Worm (Caenorhabditis elegans) whole organism, late embryonic: Measurements from ENCODE around the gene H40L08.7.

Experiments used
- C08G9.2 ChIP-seq: sonication (generic microtip); optimal IDR thresholded peaks from 2 replicates; lab custom pipeline; 2016; ENCODE audit warnings: mild to moderate bottlenecking, missing genetic modification characterization, moderate library complexity, missing compliant biosample characterization
- T23F11.4 ChIP-seq: fragments of 200-800 bp; sonication (Bioruptor generic); optimal IDR thresholded peaks from 2 replicates; lab custom pipeline; 2018; ENCODE audit warnings: mild to moderate bottlenecking, missing genetic modification characterization, missing compliant biosample characterization
- ahr-1 ChIP-seq: sonication (generic microtip); optimal IDR thresholded peaks from 2 replicates; lab custom pipeline; 2016; ENCODE audit warnings: missing genetic modification characterization, missing compliant biosample characterization
- ama-1 ChIP-seq: fragments of 150-350 bp; optimal IDR thresholded peaks from 2 replicates; lab custom pipeline; 2014
- ceh-14 ChIP-seq: sonication (generic microtip); optimal IDR thresholded peaks from 2 replicates; lab custom pipeline; 2016; ENCODE audit warnings: missing genotype, missing genetic modification characterization, missing compliant biosample characterization
- ceh-18 ChIP-seq: sonication (generic microtip); optimal IDR thresholded peaks from 2 replicates; lab custom pipeline; 2016; ENCODE audit warnings: missing genetic modification characterization, missing compliant biosample characterization
- ceh-19 ChIP-seq: fragments of 200-800 bp; sonication (Bioruptor generic); optimal IDR thresholded peaks from 2 replicates; lab custom pipeline; 2018; ENCODE audit warnings: mild to moderate bottlenecking, missing genetic modification characterization, missing compliant biosample characterization
- ceh-30 ChIP-seq: fragments of 150-350 bp; optimal IDR thresholded peaks from 2 replicates; lab custom pipeline; 2014; ENCODE audit warnings: missing biosample characterization, missing genetic modification characterization
- ceh-31 ChIP-seq: sonication (generic microtip); optimal IDR thresholded peaks from 2 replicates; lab custom pipeline; 2016; ENCODE audit warnings: missing genetic modification characterization, missing compliant biosample characterization
- ceh-34 ChIP-seq: sonication (generic microtip); optimal IDR thresholded peaks from 2 replicates; lab custom pipeline; 2016; ENCODE audit warnings: mild to moderate bottlenecking, missing genetic modification characterization, missing compliant biosample characterization
- ceh-45 ChIP-seq: fragments of 200-800 bp; sonication (Bioruptor generic); IDR thresholded peaks from 2 replicates; pipeline ENCODE4 v1.3.6; 2022; ENCODE audit warnings: missing genetic modification reagents, missing genetic modification characterization, missing compliant biosample characterization
- ceh-48 ChIP-seq: sonication (generic microtip); optimal IDR thresholded peaks from 2 replicates; lab custom pipeline; 2016; ENCODE audit warnings: missing genetic modification characterization, inconsistent platforms, missing compliant biosample characterization
- ceh-6 ChIP-seq: fragments of 200-800 bp; sonication (Bioruptor generic); optimal IDR thresholded peaks from 2 replicates; lab custom pipeline; 2018; ENCODE audit warnings: mild to moderate bottlenecking, missing genetic modification characterization, missing compliant biosample characterization
- dmd-4 ChIP-seq: sonication (generic microtip); optimal IDR thresholded peaks from 2 replicates; lab custom pipeline; 2016; ENCODE audit warnings: borderline replicate concordance, missing genetic modification characterization, missing compliant biosample characterization
- elt-2 ChIP-seq: sonication (generic microtip); optimal IDR thresholded peaks from 2 replicates; lab custom pipeline; 2016; ENCODE audit warnings: missing genetic modification reagents, missing genetic modification characterization, missing compliant biosample characterization
- elt-4 ChIP-seq: sonication (generic microtip); optimal IDR thresholded peaks from 2 replicates; lab custom pipeline; 2016; ENCODE audit warnings: missing genetic modification characterization, missing compliant biosample characterization
- eyg-1 ChIP-seq: sonication (generic microtip); optimal IDR thresholded peaks from 2 replicates; lab custom pipeline; 2016; ENCODE audit warnings: missing genotype, missing genetic modification characterization, missing compliant biosample characterization
- fax-1 ChIP-seq: sonication (generic microtip); optimal IDR thresholded peaks from 2 replicates; lab custom pipeline; 2016; ENCODE audit warnings: missing genotype, missing genetic modification characterization, missing compliant biosample characterization
- gmeb-2 ChIP-seq: sonication (generic microtip); optimal IDR thresholded peaks from 2 replicates; lab custom pipeline; 2016; ENCODE audit warnings: missing genetic modification characterization, inconsistent platforms, missing compliant biosample characterization
- hlh-15 ChIP-seq: sonication (generic microtip); optimal IDR thresholded peaks from 2 replicates; lab custom pipeline; 2016; ENCODE audit warnings: missing genetic modification characterization, missing compliant biosample characterization
- hlh-30 ChIP-seq: sonication (generic microtip); optimal IDR thresholded peaks from 2 replicates; lab custom pipeline; 2017; ENCODE audit warnings: antibody characterized with exemption, missing genetic modification characterization, missing compliant biosample characterization; ENCODE audit not compliant: insufficient read depth
- hlh-6 ChIP-seq: sonication (generic microtip); optimal IDR thresholded peaks from 2 replicates; lab custom pipeline; 2016; ENCODE audit warnings: missing genotype, missing genetic modification characterization, missing compliant biosample characterization
- hlh-8 ChIP-seq: sonication (generic microtip); optimal IDR thresholded peaks from 2 replicates; lab custom pipeline; 2016; ENCODE audit warnings: missing genotype, missing genetic modification characterization, missing compliant biosample characterization
- madf-2 ChIP-seq: sonication (generic microtip); optimal IDR thresholded peaks from 2 replicates; lab custom pipeline; 2017; ENCODE audit warnings: missing genetic modification characterization, missing compliant biosample characterization
- nfya-1 ChIP-seq: sonication (generic microtip); optimal IDR thresholded peaks from 2 replicates; lab custom pipeline; 2017; ENCODE audit warnings: missing genetic modification characterization, mild to moderate bottlenecking, missing compliant biosample characterization, antibody characterized with exemption, moderate library complexity
- nhr-11 ChIP-seq: fragments of 150-350 bp; optimal IDR thresholded peaks from 2 replicates; lab custom pipeline; 2014; ENCODE audit warnings: missing biosample characterization, missing genetic modification characterization
- nhr-232 ChIP-seq: sonication (generic microtip); optimal IDR thresholded peaks from 2 replicates; lab custom pipeline; 2016; ENCODE audit warnings: missing genetic modification characterization, missing compliant biosample characterization
- odd-2 ChIP-seq: sonication (generic microtip); optimal IDR thresholded peaks from 2 replicates; lab custom pipeline; 2017; ENCODE audit warnings: antibody characterized with exemption, mild to moderate bottlenecking, missing genetic modification characterization, missing compliant biosample characterization
- pag-3 ChIP-seq: sonication (generic microtip); optimal IDR thresholded peaks from 2 replicates; lab custom pipeline; 2016; ENCODE audit warnings: missing compliant biosample characterization, missing genetic modification characterization, borderline replicate concordance
- pat-9 ChIP-seq: fragments of 200-800 bp; sonication (Bioruptor generic); optimal IDR thresholded peaks from 2 replicates; lab custom pipeline; 2018; ENCODE audit warnings: mild to moderate bottlenecking, missing genetic modification characterization, moderate library complexity, missing compliant biosample characterization
- pha-2 ChIP-seq: sonication (generic microtip); optimal IDR thresholded peaks from 2 replicates; lab custom pipeline; 2017; ENCODE audit warnings: mild to moderate bottlenecking, missing genetic modification characterization, missing compliant biosample characterization
- pha-4 ChIP-seq: fragments of 150-350 bp; optimal IDR thresholded peaks from 2 replicates; lab custom pipeline; 2018; ENCODE audit warnings: missing biosample characterization, missing genetic modification reagents, missing genetic modification characterization
- pqm-1 ChIP-seq: sonication (generic microtip); optimal IDR thresholded peaks from 2 replicates; lab custom pipeline; 2016; ENCODE audit warnings: missing genetic modification characterization, missing compliant biosample characterization
- pros-1 ChIP-seq: fragments of 150-350 bp; optimal IDR thresholded peaks from 2 replicates; lab custom pipeline; 2014; ENCODE audit warnings: missing biosample characterization, missing genetic modification reagents, missing genetic modification characterization
- ref-2 ChIP-seq: sonication (generic microtip); optimal IDR thresholded peaks from 2 replicates; lab custom pipeline; 2016; ENCODE audit warnings: missing genetic modification characterization, missing compliant biosample characterization
- rnt-1 ChIP-seq: sonication (generic microtip); optimal IDR thresholded peaks from 2 replicates; lab custom pipeline; 2016; ENCODE audit warnings: missing genetic modification characterization, missing compliant biosample characterization
- sdc-2 ChIP-seq: sonication (generic microtip); optimal IDR thresholded peaks from 2 replicates; lab custom pipeline; 2016; ENCODE audit warnings: missing genotype, missing genetic modification characterization, missing compliant biosample characterization
- tbx-2 ChIP-seq: sonication (generic microtip); optimal IDR thresholded peaks from 2 replicates; lab custom pipeline; 2016; ENCODE audit warnings: missing genetic modification characterization, missing compliant biosample characterization
- tbx-7 ChIP-seq: sonication (generic microtip); optimal IDR thresholded peaks from 2 replicates; lab custom pipeline; 2016; ENCODE audit warnings: missing genotype, missing genetic modification characterization, missing compliant biosample characterization
- unc-3 ChIP-seq, 2 experiments: fragments of 200-800 bp in 1 of 2; sonication (Bioruptor generic) in 1 of 2; sonication (generic microtip) in 1 of 2; conservative IDR thresholded peaks in 1 of 2; optimal IDR thresholded peaks in 1 of 2; 2 replicates each; pipeline versions ENCODE4 v1.3.6 to Lab custom; 2016 to 2022; ENCODE audit warnings: missing compliant biosample characterization in 2 of 2, missing genetic modification characterization in 2 of 2, missing genetic modification reagents in 1 of 2
- unc-42 ChIP-seq: sonication (generic microtip); optimal IDR thresholded peaks from 2 replicates; lab custom pipeline; 2016; ENCODE audit warnings: missing genotype, missing genetic modification characterization, missing compliant biosample characterization
- unc-86 ChIP-seq: sonication (generic microtip); optimal IDR thresholded peaks from 2 replicates; lab custom pipeline; 2016; ENCODE audit warnings: missing genetic modification characterization, missing compliant biosample characterization
- zip-5 ChIP-seq: sonication (generic microtip); optimal IDR thresholded peaks from 2 replicates; lab custom pipeline; 2016; ENCODE audit warnings: missing genetic modification characterization, missing compliant biosample characterization
- ztf-16 ChIP-seq: sonication (generic microtip); optimal IDR thresholded peaks from 2 replicates; lab custom pipeline; 2017; ENCODE audit warnings: missing genetic modification characterization, missing compliant biosample characterization

H40L08.7 gene

ce11 chrX:15045401-15045800 lies 32.1 kb downstream of the H40L08.7 start:
- no peak for TF ChIP-seq ama-1 (lab: Kevin White, UChicago)
- no peak for TF ChIP-seq hlh-6
- TF ChIP-seq odd-2, result no peak
- no peak for TF ChIP-seq dmd-4 (tag; lab: Kevin White, UChicago)
- TF ChIP-seq pros-1 (tag; lab: Kevin White, UChicago), result no peak
- no peak for TF ChIP-seq C08G9.2 (tag; lab: Kevin White, UChicago)
- no peak for TF ChIP-seq T23F11.4 (GFP tag; lab: Kevin White, UChicago)
- TF ChIP-seq zip-5 (tag; lab: Kevin White, UChicago), result no peak
- TF ChIP-seq hlh-30 (tag; lab: Kevin White, UChicago), result no peak
- TF ChIP-seq ceh-48 (tag; lab: Kevin White, UChicago), result no peak
- no peak for TF ChIP-seq gmeb-2 (tag; lab: Kevin White, UChicago)
- no peak for TF ChIP-seq hlh-15 (tag; lab: Kevin White, UChicago)
- no peak for TF ChIP-seq ceh-6 (GFP tag; lab: Kevin White, UChicago)
- TF ChIP-seq pat-9 (tag; lab: Kevin White, UChicago), result no peak
- TF ChIP-seq unc-3 (GFP tag; conservative IDR thresholded peaks at IDR 0.05; lab: Robert Waterston, UW), result no peak
- no peak for TF ChIP-seq unc-3 (tag; optimal IDR thresholded peaks at IDR 0.05; lab: Kevin White, UChicago)
- TF ChIP-seq eyg-1, result no peak
- no peak for TF ChIP-seq pqm-1 (tag; lab: Kevin White, UChicago)
- TF ChIP-seq ceh-19 (GFP tag; lab: Kevin White, UChicago), result no peak

DNA sequence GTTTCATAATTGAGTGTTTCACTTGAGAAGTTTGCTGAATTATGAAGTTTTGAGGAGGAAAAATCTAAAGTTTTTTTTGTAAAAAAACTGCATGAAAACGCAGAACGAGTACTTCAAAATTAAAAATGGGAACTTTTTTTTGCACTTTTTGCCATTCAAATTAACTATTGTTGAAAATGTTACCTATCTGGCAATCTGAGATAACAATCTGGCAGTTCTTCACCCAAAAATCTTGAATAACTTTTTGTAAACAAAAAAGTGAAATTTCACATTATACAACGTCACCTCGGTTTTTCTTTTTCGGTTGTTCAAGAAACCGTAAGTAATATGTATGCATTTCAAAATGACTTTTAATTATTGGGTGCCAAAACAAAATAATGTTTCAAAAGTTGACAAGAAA lies 35.0 kb downstream of the H40L08.7 start:
- TF ChIP-seq pha-4 (tag; lab: Kevin White, UChicago), result no peak
- no peak for TF ChIP-seq ceh-45
- TF ChIP-seq ceh-34 (tag; lab: Kevin White, UChicago), result no peak
- TF ChIP-seq pha-2 (tag; lab: Kevin White, UChicago), result no peak
- no peak for TF ChIP-seq unc-86 (tag; lab: Kevin White, UChicago)
- TF ChIP-seq ceh-48 (tag; lab: Kevin White, UChicago), result no peak
- no peak for TF ChIP-seq ztf-16 (tag; lab: Kevin White, UChicago)
- no peak for TF ChIP-seq pat-9 (tag; lab: Kevin White, UChicago)
- TF ChIP-seq tbx-2 (tag; lab: Kevin White, UChicago), result no peak
- TF ChIP-seq gmeb-2 (tag; lab: Kevin White, UChicago), result no peak
- no peak for TF ChIP-seq hlh-30 (tag; lab: Kevin White, UChicago)
- TF ChIP-seq hlh-8 (tag; lab: Kevin White, UChicago), result no peak
- TF ChIP-seq T23F11.4 (GFP tag; lab: Kevin White, UChicago), result no peak
- TF ChIP-seq hlh-6, result no peak
- TF ChIP-seq sdc-2 (tag; lab: Kevin White, UChicago), result no peak
- TF ChIP-seq dmd-4 (tag; lab: Kevin White, UChicago), result no peak
- no peak for TF ChIP-seq nfya-1 (tag; lab: Kevin White, UChicago)
- no peak for TF ChIP-seq ceh-6 (GFP tag; lab: Kevin White, UChicago)

- no peak for TF ChIP-seq elt-2
- TF ChIP-seq ceh-19 (GFP tag; lab: Kevin White, UChicago), result no peak
- TF ChIP-seq unc-42 (tag; lab: Kevin White, UChicago), result peak; percentile 83
- no peak for TF ChIP-seq tbx-7 (tag; lab: Kevin White, UChicago)
- no peak for TF ChIP-seq fax-1 (tag; lab: Kevin White, UChicago)
- TF ChIP-seq pros-1 (tag; lab: Kevin White, UChicago), result no peak
Measured at ce11 chrX:15041340-15041739, 36.2 kb downstream of the H40L08.7 start.

DNA sequence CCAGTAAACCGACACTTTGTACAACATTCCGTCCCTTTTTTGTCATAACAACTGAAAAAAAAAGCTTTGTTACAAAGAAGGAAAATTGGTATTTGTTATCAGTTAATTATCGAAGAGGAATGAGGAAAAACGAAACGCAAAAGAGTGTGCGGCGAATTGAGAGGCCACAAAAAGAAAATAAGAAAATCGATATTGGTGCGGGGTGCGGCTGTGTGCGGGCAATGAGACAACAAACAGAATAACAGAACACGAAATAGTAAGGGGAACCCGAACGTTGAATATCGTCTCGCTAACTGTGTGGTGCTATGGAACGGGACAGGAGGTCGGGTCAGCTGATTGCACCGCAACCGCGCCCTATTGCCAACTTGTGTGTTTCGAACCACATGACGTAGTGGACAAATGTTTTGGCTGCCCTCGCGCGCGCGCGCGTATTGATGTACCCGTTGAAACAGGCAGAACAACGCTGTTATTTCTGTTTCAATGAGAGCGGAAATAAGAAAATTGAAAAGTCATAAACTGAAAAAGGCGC lies 36.9 kb downstream of the H40L08.7 start, which contains the start of gene C18B12.4:
C18B12.4 (minus strand) TSS at position 51 of the 529 bp plus-strand sequence.
- TF ChIP-seq pag-3 (tag; lab: Kevin White, UChicago) (no peak), ceh-6 (GFP tag; lab: Kevin White, UChicago) (no peak), elt-4 (tag; lab: Kevin White, UChicago) (no peak), pha-4 (tag; lab: Kevin White, UChicago) (no peak), sdc-2 (tag; lab: Kevin White, UChicago) (peak; percentile 88), ceh-30 (tag; lab: Kevin White, UChicago) (peak; percentile 61), ceh-45 (no peak), C08G9.2 (tag; lab: Kevin White, UChicago) (peak; percentile 6), unc-42 (tag; lab: Kevin White, UChicago) (no peak), ahr-1 (tag; lab: Kevin White, UChicago) (no peak), ceh-18 (tag; lab: Kevin White, UChicago) (peak; percentile 83), gmeb-2 (tag; lab: Kevin White, UChicago) (no peak), nhr-11 (tag; lab: Kevin White, UChicago) (no peak), nhr-232 (tag; lab: Kevin White, UChicago) (no peak), ceh-31 (peak; percentile 84), madf-2 (no peak), dmd-4 (tag; lab: Kevin White, UChicago) (no peak), ref-2 (tag; lab: Kevin White, UChicago) (peak; percentile 76), ceh-34 (tag; lab: Kevin White, UChicago) (peak; percentile 78), hlh-8 (tag; lab: Kevin White, UChicago) (peak; percentile 49), ceh-14 (tag; lab: Kevin White, UChicago) (peak; percentile 33), rnt-1 (tag; lab: Kevin White, UChicago) (peak; percentile 79)
